Fruit fly (Drosophila melanogaster) whole organism: ENCODE measurements around the gene Gnmt.

ENCODE experiments used
- CG8478 ChIP-seq: fragments of >200 bp; optimal IDR thresholded peaks from 2 replicates; lab custom pipeline; 2018; ENCODE audit warnings: inconsistent platforms
- Dll ChIP-seq: fragments of >200 bp; optimal IDR thresholded peaks from 2 replicates; lab custom pipeline; 2017
- EcR ChIP-seq, 2 experiments: fragments of >200 bp; optimal IDR thresholded peaks; 2 replicates each; lab custom pipeline; 2017; ENCODE audit warnings: missing biosample characterization in 2 of 2, missing genetic modification characterization in 2 of 2, missing genetic modification reagents in 2 of 2
- pan ChIP-seq: fragments of >200 bp; optimal IDR thresholded peaks from 2 replicates; lab custom pipeline; 2017
- psq ChIP-seq: fragments of >200 bp; optimal IDR thresholded peaks from 2 replicates; lab custom pipeline; 2017
- usp ChIP-seq: fragments of >200 bp; optimal IDR thresholded peaks from 2 replicates; lab custom pipeline; 2017; ENCODE audit warnings: missing biosample characterization, missing genetic modification characterization, mixed read lengths

Gnmt gene

dm6 chr3R:12674041-12674623 is at the start of gene Gnmt:
Gene Gnmt, plus strand, starts transcription at chr3R:12674608.
- TF ChIP-seq Dll (lab: Kevin White, UChicago) (no peak), usp (GFP tag; lab: Kevin White, UChicago) (no peak), psq (lab: Kevin White, UChicago) (no peak), pan (lab: Kevin White, UChicago) (no peak), CG8478 (no peak), EcR (GFP tag; optimal IDR thresholded peaks at IDR 0.05; lab: Kevin White, UChicago) (no peak)

DNA sequence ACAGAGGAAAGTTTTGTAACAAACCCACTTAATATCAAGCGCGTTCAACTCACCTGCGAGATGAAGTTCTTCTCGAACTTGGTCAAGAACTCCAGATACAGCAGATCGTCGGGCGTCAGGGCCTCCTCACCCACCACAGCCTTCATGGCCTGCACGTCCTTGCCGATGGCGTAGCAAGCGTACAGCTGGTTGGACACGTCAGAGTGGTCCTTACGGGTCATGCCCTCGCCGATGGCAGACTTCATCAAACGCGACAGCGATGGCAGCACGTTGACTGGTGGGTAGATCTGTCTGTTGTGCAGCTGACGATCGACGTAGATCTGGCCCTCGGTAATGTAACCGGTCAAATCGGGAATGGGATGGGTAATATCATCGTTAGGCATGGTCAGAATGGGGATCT is 49.5 kb upstream of the Gnmt start:
- no peak for TF ChIP-seq psq (lab: Kevin White, UChicago)
- TF ChIP-seq pan (lab: Kevin White, UChicago): no peak

- no peak for TF ChIP-seq Dll (lab: Kevin White, UChicago)
- no peak for TF ChIP-seq psq (lab: Kevin White, UChicago)
- TF ChIP-seq pan (lab: Kevin White, UChicago): no peak
- no peak for TF ChIP-seq EcR (GFP tag; optimal IDR thresholded peaks at IDR 0.05; lab: Kevin White, UChicago)
- no peak for TF ChIP-seq CG8478
- no peak for TF ChIP-seq usp (GFP tag; lab: Kevin White, UChicago)
Observed at dm6 chr3R:12626674-12627382, 47.6 kb upstream of the Gnmt start.

DNA sequence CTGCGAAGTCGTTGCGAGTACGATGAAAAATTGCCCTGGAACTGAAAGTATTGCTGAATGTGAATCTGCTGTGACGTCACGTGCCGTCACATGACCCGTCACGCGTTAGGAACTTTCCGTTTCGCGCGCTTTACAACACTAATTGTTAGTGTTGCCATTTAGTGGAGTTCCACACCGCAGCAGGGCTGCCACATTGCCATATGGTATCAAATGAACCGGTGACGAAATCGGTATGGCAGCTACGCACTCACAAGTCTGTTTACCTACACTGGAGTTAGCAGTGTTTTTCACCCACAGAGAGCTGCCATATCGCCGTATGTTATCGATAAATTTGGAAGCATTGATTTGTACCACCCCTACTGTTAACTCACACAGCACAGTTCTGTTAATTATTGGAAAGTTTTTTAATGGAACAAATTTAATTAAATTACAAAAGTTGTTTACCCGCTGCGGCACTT is 46.7 kb upstream of the Gnmt start, which contains the start of the genes Vha55 and Snx3:
Gene Vha55, minus strand, starts transcription at position 139 of the 458 bp plus-strand sequence.
Gene Snx3, plus strand, starts transcription at position 341 of the 458 bp plus-strand sequence.
- TF ChIP-seq EcR (GFP tag; optimal IDR thresholded peaks at IDR 0.05; lab: Kevin White, UChicago) (no peak), CG8478 (no peak), usp (GFP tag; lab: Kevin White, UChicago) (no peak), psq (lab: Kevin White, UChicago) (no peak), pan (lab: Kevin White, UChicago) (no peak), Dll (lab: Kevin White, UChicago) (no peak)

dm6 chr3R:12628395-12628928 is 45.9 kb upstream of the Gnmt start:
- TF ChIP-seq CG8478 (peak; percentile 9), psq (lab: Kevin White, UChicago) (no peak)

DNA sequence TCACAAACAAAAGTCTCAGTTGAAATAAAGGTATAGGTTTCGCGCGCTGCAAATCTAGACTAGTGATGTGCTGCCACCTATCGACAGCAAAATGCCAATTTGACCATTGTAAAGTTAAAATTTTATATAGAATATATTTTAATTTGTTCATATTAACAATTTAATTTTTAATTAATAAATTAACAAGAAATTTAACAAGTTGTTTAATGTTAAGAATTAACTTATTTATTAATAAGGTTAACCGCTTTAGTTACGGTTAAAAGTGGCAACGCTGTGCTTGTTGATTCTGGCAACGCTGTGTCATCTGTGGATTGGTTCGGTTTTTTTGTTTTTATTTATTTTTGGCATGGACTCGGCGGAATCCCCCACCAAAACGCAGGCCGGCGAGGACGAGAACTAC is 44.0 kb upstream of the Gnmt start, which contains the start of gene Not10:
Gene Not10, plus strand, starts transcription at position 279 of the 400 bp plus-strand sequence.
- TF ChIP-seq usp (GFP tag; lab: Kevin White, UChicago): no peak
- no peak for TF ChIP-seq CG8478
- TF ChIP-seq psq (lab: Kevin White, UChicago): no peak
- no peak for TF ChIP-seq EcR (GFP tag; optimal IDR thresholded peaks at IDR 0.05; lab: Kevin White, UChicago)
- no peak for TF ChIP-seq Dll (lab: Kevin White, UChicago)
- no peak for TF ChIP-seq pan (lab: Kevin White, UChicago)

DNA sequence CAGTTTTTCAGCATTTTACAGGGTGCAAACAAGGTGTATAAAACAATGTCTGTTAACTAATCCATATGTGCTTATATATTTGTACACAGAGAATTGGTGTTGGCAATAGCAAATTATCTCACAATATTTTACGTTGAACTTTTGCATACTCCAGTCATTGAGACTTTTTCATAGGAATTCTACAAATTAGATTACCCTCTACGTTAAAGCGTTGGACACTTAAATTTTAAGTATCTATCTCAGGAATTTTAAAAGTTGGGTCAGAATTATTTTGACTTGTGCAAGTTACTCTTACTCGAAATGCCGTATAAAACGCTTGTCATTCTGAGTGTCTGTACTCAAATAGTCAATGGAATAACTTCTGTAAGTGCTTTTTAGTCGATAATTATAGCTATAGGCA is 41.3 kb upstream of the Gnmt start, which contains the start of gene CG18530:
Gene CG18530, plus strand, starts transcription at position 301 of the 400 bp plus-strand sequence.
- TF ChIP-seq EcR (GFP tag; optimal IDR thresholded peaks at IDR 0.05; lab: Kevin White, UChicago) (no peak), psq (lab: Kevin White, UChicago) (no peak), Dll (lab: Kevin White, UChicago) (no peak), pan (lab: Kevin White, UChicago) (no peak), usp (GFP tag; lab: Kevin White, UChicago) (no peak), CG8478 (no peak)

DNA sequence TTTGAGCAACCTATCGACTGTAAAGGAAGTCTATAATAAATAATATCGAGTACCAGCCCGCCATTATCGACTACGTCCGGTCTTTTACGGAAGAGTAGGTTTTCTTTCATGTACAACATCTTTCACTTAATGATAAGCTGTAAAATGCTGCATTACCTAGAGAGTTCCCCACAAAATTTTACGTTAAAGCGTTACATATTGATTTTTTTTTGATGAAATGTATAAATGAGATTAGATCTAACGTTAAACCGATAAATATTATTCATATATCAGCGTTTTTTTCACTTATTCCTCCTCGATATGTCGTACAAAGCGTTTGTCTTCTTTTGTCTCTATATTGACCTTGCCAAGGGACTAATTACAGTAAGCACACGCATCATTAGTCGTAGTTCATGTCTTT is 39.8 kb upstream of the Gnmt start, which contains the start of gene CG11598:
Gene CG11598, plus strand, starts transcription at position 301 of the 400 bp plus-strand sequence.
- TF ChIP-seq Dll (lab: Kevin White, UChicago): no peak
- no peak for TF ChIP-seq usp (GFP tag; lab: Kevin White, UChicago)
- no peak for TF ChIP-seq CG8478
- TF ChIP-seq EcR (GFP tag; optimal IDR thresholded peaks at IDR 0.05; lab: Kevin White, UChicago): no peak
- no peak for TF ChIP-seq psq (lab: Kevin White, UChicago)
- TF ChIP-seq pan (lab: Kevin White, UChicago): no peak

dm6 chr3R:12636240-12636639 is 38.2 kb upstream of the Gnmt start, which contains the start of gene CG11600:
Gene CG11600, plus strand, starts transcription at chr3R:12636540.
- no peak for TF ChIP-seq usp (GFP tag; lab: Kevin White, UChicago)
- no peak for TF ChIP-seq CG8478
- TF ChIP-seq Dll (lab: Kevin White, UChicago): no peak

- TF ChIP-seq EcR (GFP tag; optimal IDR thresholded peaks at IDR 0.05; lab: Kevin White, UChicago) (no peak), pan (lab: Kevin White, UChicago) (no peak), usp (GFP tag; lab: Kevin White, UChicago) (no peak), Dll (lab: Kevin White, UChicago) (no peak), psq (lab: Kevin White, UChicago) (no peak), CG8478 (no peak)
Observed at dm6 chr3R:12637961-12638531, 36.4 kb upstream of the Gnmt start, which contains the start of gene CG11608. Gene CG11608, plus strand, starts transcription at chr3R:12638481.

dm6 chr3R:12641620-12642019 is 32.8 kb upstream of the Gnmt start:
- TF ChIP-seq Dll (lab: Kevin White, UChicago) (no peak), psq (lab: Kevin White, UChicago) (no peak), usp (GFP tag; lab: Kevin White, UChicago) (no peak), CG8478 (no peak), EcR (GFP tag; optimal IDR thresholded peaks at IDR 0.05; lab: Kevin White, UChicago) (no peak), pan (lab: Kevin White, UChicago) (no peak)
